Worm (Caenorhabditis elegans) whole organism, L3 larva: ENCODE measurements around the gene cdc-14.
A peak's percentile ranks its signal among the peaks of the same experiment; 100 is the strongest.

Source experiments
- aly-2 ChIP-seq: fragments of 150-350 bp; optimal IDR thresholded peaks from 2 replicates; lab custom pipeline; 2014; ENCODE audit warnings: missing biosample characterization, missing genetic modification characterization
- nhr-25 ChIP-seq: sonication (generic microtip); optimal IDR thresholded peaks from 2 replicates; lab custom pipeline; 2017; ENCODE audit warnings: missing biosample characterization, missing genetic modification characterization
- pha-4 ChIP-seq: fragments of 150-350 bp; optimal IDR thresholded peaks from 2 replicates; lab custom pipeline; 2014; ENCODE audit warnings: missing biosample characterization, missing genetic modification reagents, missing genetic modification characterization
- skn-1 ChIP-seq: fragments of 150-350 bp; optimal IDR thresholded peaks from 2 replicates; lab custom pipeline; 2014; ENCODE audit warnings: missing biosample characterization, missing genetic modification characterization
- unc-62 ChIP-seq: fragments of 150-350 bp; sonication (generic microtip); optimal IDR thresholded peaks from 4 replicates; lab custom pipeline; 2014; ENCODE audit warnings: missing biosample characterization, missing genetic modification reagents, missing genetic modification characterization

ce11 chrII:5579236-5579635 is 14.0 kb downstream of the cdc-14 start:
- no peak for TF ChIP-seq skn-1 (tag; lab: Kevin White, UChicago)
- TF ChIP-seq nhr-25 (tag; lab: Kevin White, UChicago) = no peak
- TF ChIP-seq pha-4 (tag; lab: Kevin White, UChicago) = peak; percentile 58
- TF ChIP-seq aly-2 = no peak
- TF ChIP-seq unc-62 (GFP tag; lab: Kevin White, UChicago) = no peak
